Fruit fly (Drosophila melanogaster) whole organism, embryonic: Measurements from ENCODE around the gene CG6236.

Source experiments
- Abd-B ChIP-seq: fragments of 200-800 bp; sonication (Bioruptor generic); optimal IDR thresholded peaks from 2 replicates; lab custom pipeline; 2018; ENCODE audit warnings: missing biosample characterization, mild to moderate bottlenecking, missing genetic modification characterization, moderate library complexity
- Antp ChIP-seq: fragments of 200-800 bp; sonication (Bioruptor generic); optimal IDR thresholded peaks from 3 replicates; lab custom pipeline; 2016; ENCODE audit warnings: missing biosample characterization, missing genetic modification characterization
- CG11247 ChIP-seq: fragments of 200-800 bp; sonication (Bioruptor generic); IDR thresholded peaks from 2 replicates; pipeline ENCODE4 v1.3.6; 2022; ENCODE audit warnings: missing biosample characterization, missing genetic modification characterization
- CG11723 ChIP-seq: fragments of 200-800 bp; sonication (Bioruptor generic); optimal IDR thresholded peaks from 2 replicates; lab custom pipeline; 2017; ENCODE audit warnings: missing biosample characterization, mild to moderate bottlenecking, missing genetic modification characterization
- CG12769 ChIP-seq: fragments of 200-800 bp; sonication (Bioruptor generic); optimal IDR thresholded peaks from 2 replicates; lab custom pipeline; 2019; ENCODE audit warnings: missing biosample characterization, mild to moderate bottlenecking, missing genetic modification characterization, moderate library complexity
- CG13287 ChIP-seq: fragments of 200-800 bp; sonication (Bioruptor generic); IDR thresholded peaks from 2 replicates; pipeline ENCODE4 v1.3.6; 2022; ENCODE audit warnings: missing biosample characterization, missing genetic modification characterization; ENCODE audit not compliant: partially characterized antibody
- CG14667 ChIP-seq: fragments of 200-800 bp; sonication (Bioruptor generic); IDR thresholded peaks from 2 replicates; pipeline ENCODE4 v1.3.6; 2022; ENCODE audit warnings: missing biosample characterization, missing genetic modification characterization
- CG14965 ChIP-seq: fragments of 200-800 bp; sonication (Bioruptor generic); optimal IDR thresholded peaks from 2 replicates; lab custom pipeline; 2016; ENCODE audit warnings: missing biosample characterization, missing genetic modification characterization, borderline replicate concordance
- CG15601 ChIP-seq: fragments of 200-800 bp; sonication (Bioruptor generic); optimal IDR thresholded peaks from 3 replicates; lab custom pipeline; 2019; ENCODE audit warnings: missing biosample characterization, mild to moderate bottlenecking, missing genetic modification characterization, moderate library complexity
- CG17829 ChIP-seq: fragments of 200-800 bp; optimal IDR thresholded peaks from 2 replicates; lab custom pipeline; 2019; ENCODE audit warnings: missing biosample characterization, mild to moderate bottlenecking, missing genetic modification characterization, moderate library complexity
- CG18476 ChIP-seq: fragments of 200-800 bp; sonication (Bioruptor generic); optimal IDR thresholded peaks from 2 replicates; lab custom pipeline; 2016; ENCODE audit warnings: missing biosample characterization, mild to moderate bottlenecking, missing genetic modification characterization
- CG31388 ChIP-seq: fragments of 200-800 bp; sonication (Bioruptor generic); optimal IDR thresholded peaks from 2 replicates; lab custom pipeline; 2016; ENCODE audit warnings: missing biosample characterization, missing genetic modification characterization
- CG33213 ChIP-seq: fragments of 200-800 bp; sonication (Bioruptor generic); optimal IDR thresholded peaks from 3 replicates; lab custom pipeline; 2016; ENCODE audit warnings: missing biosample characterization, missing genetic modification characterization
- CG3838 ChIP-seq: fragments of 200-800 bp; sonication (Bioruptor generic); optimal IDR thresholded peaks from 3 replicates; lab custom pipeline; 2016; ENCODE audit warnings: missing biosample characterization, missing genetic modification characterization
- CG4854 ChIP-seq: fragments of 200-800 bp; sonication (Bioruptor generic); optimal IDR thresholded peaks from 2 replicates; lab custom pipeline; 2016; ENCODE audit warnings: missing biosample characterization, missing genetic modification characterization, inconsistent platforms
- CG6791 ChIP-seq: fragments of 200-800 bp; sonication (Bioruptor generic); IDR thresholded peaks from 3 replicates; pipeline ENCODE4 v1.3.6; 2022; ENCODE audit warnings: missing biosample characterization, missing genetic modification characterization; ENCODE audit not compliant: partially characterized antibody
- CG8944 ChIP-seq: fragments of 200-800 bp; sonication (Bioruptor generic); optimal IDR thresholded peaks from 3 replicates; lab custom pipeline; 2016; ENCODE audit warnings: missing biosample characterization, missing genetic modification characterization
- CG9876 ChIP-seq: fragments of 200-800 bp; sonication (Bioruptor generic); optimal IDR thresholded peaks from 2 replicates; lab custom pipeline; 2016; ENCODE audit warnings: missing biosample characterization, missing genetic modification characterization
- D19A ChIP-seq: fragments of 200-800 bp; optimal IDR thresholded peaks from 3 replicates; lab custom pipeline; 2019; ENCODE audit warnings: missing biosample characterization, mild to moderate bottlenecking, missing genetic modification characterization, moderate library complexity
- Dp ChIP-seq: fragments of 200-800 bp; sonication (Bioruptor generic); optimal IDR thresholded peaks from 2 replicates; lab custom pipeline; 2018; ENCODE audit warnings: missing biosample characterization, mild to moderate bottlenecking, missing genetic modification characterization, moderate library complexity
- H15 ChIP-seq: fragments of 200-800 bp; sonication (Bioruptor generic); IDR thresholded peaks from 3 replicates; pipeline ENCODE4 v1.3.6; 2022; ENCODE audit warnings: missing biosample characterization, missing genetic modification characterization
- Hr51 ChIP-seq, 2 experiments: fragments of 200-800 bp; sonication (Bioruptor generic); optimal IDR thresholded peaks; 2 replicates in 1 of 2; 3 replicates in 1 of 2; lab custom pipeline; 2016 to 2018; ENCODE audit warnings: missing biosample characterization in 2 of 2, missing genetic modification characterization in 2 of 2, mild to moderate bottlenecking in 1 of 2, moderate library complexity in 1 of 2
- Hsf ChIP-seq: fragments of 200-800 bp; sonication (Bioruptor generic); optimal IDR thresholded peaks from 3 replicates; lab custom pipeline; 2016; ENCODE audit warnings: missing biosample characterization, missing genetic modification characterization
- Mes4 ChIP-seq: fragments of 200-800 bp; sonication (Bioruptor generic); optimal IDR thresholded peaks from 2 replicates; lab custom pipeline; 2016; ENCODE audit warnings: missing biosample characterization, missing genetic modification characterization
- Opbp ChIP-seq: fragments of 200-800 bp; sonication (Bioruptor generic); IDR thresholded peaks from 3 replicates; pipeline ENCODE4 v1.3.6; 2022; ENCODE audit warnings: missing biosample characterization, missing genetic modification characterization; ENCODE audit not compliant: partially characterized antibody
- Side ChIP-seq: fragments of 200-800 bp; sonication (Bioruptor generic); optimal IDR thresholded peaks from 2 replicates; lab custom pipeline; 2016; ENCODE audit warnings: missing biosample characterization, missing genetic modification characterization
- Six4 ChIP-seq: fragments of 200-800 bp; sonication (Bioruptor generic); optimal IDR thresholded peaks from 2 replicates; lab custom pipeline; 2016; ENCODE audit warnings: missing biosample characterization, missing genetic modification characterization
- Sry-β ChIP-seq: fragments of 200-800 bp; sonication (Bioruptor generic); optimal IDR thresholded peaks from 2 replicates; lab custom pipeline; 2018; ENCODE audit warnings: missing biosample characterization, mild to moderate bottlenecking, missing genetic modification characterization, moderate library complexity
- Sry-δ ChIP-seq: fragments of 200-800 bp; sonication (Bioruptor generic); optimal IDR thresholded peaks from 2 replicates; lab custom pipeline; 2016; ENCODE audit warnings: missing biosample characterization, missing genetic modification characterization
- TFAM ChIP-seq: fragments of 200-800 bp; sonication (Bioruptor generic); optimal IDR thresholded peaks from 2 replicates; lab custom pipeline; 2017; ENCODE audit warnings: missing biosample characterization, missing genetic modification characterization, inconsistent platforms
- ash1 ChIP-seq: fragments of 200-800 bp; sonication (Bioruptor generic); optimal IDR thresholded peaks from 2 replicates; lab custom pipeline; 2018; ENCODE audit warnings: missing biosample characterization, mild to moderate bottlenecking, missing genetic modification characterization
- ato ChIP-seq: fragments of 200-800 bp; sonication (Bioruptor generic); IDR thresholded peaks from 2 replicates; pipeline ENCODE4 v1.3.6; 2022; ENCODE audit warnings: missing biosample characterization, missing genetic modification characterization; ENCODE audit not compliant: partially characterized antibody
- eyg ChIP-seq: fragments of 200-800 bp; sonication (Bioruptor generic); optimal IDR thresholded peaks from 3 replicates; lab custom pipeline; 2016; ENCODE audit warnings: missing biosample characterization, missing genetic modification characterization
- fu2 ChIP-seq: fragments of 200-800 bp; sonication (Bioruptor generic); optimal IDR thresholded peaks from 2 replicates; lab custom pipeline; 2016; ENCODE audit warnings: missing biosample characterization, missing genetic modification characterization
- gcm ChIP-seq: fragments of 200-800 bp; sonication (Bioruptor generic); optimal IDR thresholded peaks from 2 replicates; lab custom pipeline; 2019; ENCODE audit warnings: missing biosample characterization, mild to moderate bottlenecking, missing genetic modification characterization, moderate library complexity
- mam ChIP-seq: fragments of 200-800 bp; sonication (Bioruptor generic); optimal IDR thresholded peaks from 3 replicates; lab custom pipeline; 2016; ENCODE audit warnings: missing biosample characterization, missing genetic modification characterization
- onecut ChIP-seq: fragments of 200-800 bp; sonication (Bioruptor generic); IDR thresholded peaks from 2 replicates; pipeline ENCODE4 v1.3.6; 2022; ENCODE audit warnings: missing biosample characterization, missing genetic modification characterization
- org-1 ChIP-seq: fragments of 200-800 bp; sonication (Bioruptor generic); optimal IDR thresholded peaks from 2 replicates; lab custom pipeline; 2017; ENCODE audit warnings: missing biosample characterization, missing genetic modification characterization
- otp ChIP-seq: fragments of 200-800 bp; sonication (Bioruptor generic); IDR thresholded peaks from 3 replicates; pipeline ENCODE4, ENCODE4 v1.3.6; 2022; ENCODE audit warnings: missing biosample characterization, missing genetic modification characterization
- pan ChIP-seq, 4 experiments: fragments of >200 bp in 3 of 4; fragments of 200-800 bp in 1 of 4; sonication (Bioruptor generic) in 1 of 4; optimal IDR thresholded peaks in 3 of 4; IDR thresholded peaks in 1 of 4; 2 replicates each; pipeline versions ENCODE4 v1.3.6 to Lab custom; 2017 to 2022; ENCODE audit warnings: missing biosample characterization in 2 of 4, missing genetic modification characterization in 2 of 4, mixed read lengths in 1 of 4
- pb ChIP-seq: fragments of 200-800 bp; sonication (Bioruptor generic); optimal IDR thresholded peaks from 3 replicates; lab custom pipeline; 2016; ENCODE audit warnings: missing biosample characterization, missing genetic modification characterization
- prd ChIP-seq, 3 experiments: fragments of >200 bp in 2 of 3; fragments of 200-800 bp in 1 of 3; sonication (Bioruptor generic) in 1 of 3; optimal IDR thresholded peaks in 2 of 3; IDR thresholded peaks in 1 of 3; 2 replicates in 2 of 3; 3 replicates in 1 of 3; pipeline versions ENCODE4 v1.3.6 to Lab custom; 2017 to 2022; ENCODE audit warnings: missing biosample characterization in 1 of 3, missing genetic modification characterization in 1 of 3
- row ChIP-seq: fragments of 200-800 bp; sonication (Bioruptor generic); IDR thresholded peaks from 3 replicates; pipeline ENCODE4 v1.3.6; 2022; ENCODE audit warnings: missing biosample characterization, missing genetic modification characterization
- sisA ChIP-seq: fragments of 200-800 bp; sonication (Bioruptor generic); IDR thresholded peaks from 2 replicates; pipeline ENCODE4 v1.3.6; 2022; ENCODE audit warnings: missing biosample characterization, missing genetic modification characterization
- tgo ChIP-seq: fragments of 200-800 bp; sonication (Bioruptor generic); IDR thresholded peaks from 3 replicates; pipeline ENCODE4 v1.3.6; 2022; ENCODE audit warnings: missing biosample characterization, missing genetic modification characterization
- tna ChIP-seq: fragments of 200-800 bp; sonication (Bioruptor generic); IDR thresholded peaks from 2 replicates; pipeline ENCODE4 v1.3.6; 2022; ENCODE audit warnings: missing biosample characterization, missing genetic modification characterization; ENCODE audit not compliant: partially characterized antibody
- twi ChIP-seq: fragments of 200-800 bp; optimal IDR thresholded peaks from 2 replicates; lab custom pipeline; 2019; ENCODE audit warnings: missing biosample characterization, mild to moderate bottlenecking, missing genetic modification characterization, moderate library complexity
- unc-4 ChIP-seq: fragments of 200-800 bp; sonication (Bioruptor generic); IDR thresholded peaks from 2 replicates; pipeline ENCODE4 v1.3.6; 2022; ENCODE audit warnings: missing biosample characterization, missing genetic modification characterization; ENCODE audit not compliant: partially characterized antibody

Gene CG6236

DNA sequence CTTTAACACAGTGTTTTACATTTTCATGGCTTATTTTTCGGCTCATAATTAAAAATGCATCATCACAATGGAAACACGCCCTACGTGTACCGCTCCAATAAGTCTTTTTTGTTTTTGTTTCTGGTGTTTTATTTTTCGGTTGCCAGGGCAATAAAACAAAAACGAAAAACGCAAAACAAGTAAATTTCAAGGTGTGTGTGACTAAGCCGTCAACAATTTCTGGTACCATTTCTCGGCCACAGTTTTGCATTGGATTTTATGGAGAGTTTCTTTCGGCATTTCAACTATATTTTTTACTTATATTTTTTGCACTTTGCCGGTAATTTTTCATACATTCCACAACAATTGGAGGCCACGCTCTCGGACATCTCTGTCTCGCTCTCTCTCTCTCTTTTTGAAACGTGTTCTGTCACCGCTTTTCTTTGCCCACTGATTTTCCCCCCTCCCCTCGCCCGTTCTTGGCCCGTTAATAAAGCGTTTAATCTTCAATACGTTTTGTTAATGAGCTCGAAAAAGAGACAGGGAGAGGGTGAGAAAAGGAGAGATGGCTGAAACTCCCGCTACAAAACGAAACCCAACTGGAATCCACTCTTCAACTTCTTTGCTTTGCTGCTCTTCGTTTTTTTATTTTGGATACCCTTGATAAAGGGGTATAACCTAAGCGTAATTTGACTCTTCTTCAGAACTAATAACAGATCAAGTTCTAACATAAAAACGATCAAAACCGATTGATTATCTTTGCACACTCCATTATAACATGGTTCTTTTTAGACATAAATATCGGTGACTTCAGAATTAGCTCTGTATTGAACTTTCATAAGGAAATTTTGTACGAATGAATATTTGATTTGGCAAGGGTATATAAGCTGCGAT is 34.8 kb downstream of the CG6236 start (continued):
- TF ChIP-seq Antp (no peak), otp (no peak), org-1 (GFP tag; lab: Kevin White, UChicago) (no peak), tgo (GFP tag; lab: Robert Waterston, UW) (no peak), CG8944 (GFP tag; lab: Kevin White, UChicago) (no peak), Hsf (no peak), D19A (tag; lab: Kevin White, UChicago) (peak; percentile 84), CG33213 (GFP tag; lab: Kevin White, UChicago) (no peak), Hr51 (GFP tag; optimal IDR thresholded peaks at IDR 0.05; lab: Kevin White, UChicago) (peak in 1 of 2 experiments; percentile 18), row (GFP tag; lab: Robert Waterston, UW) (peak; percentile 44; the same call in 1 of the 3 replicates), sisA (GFP tag; lab: Robert Waterston, UW) (no peak), unc-4 (GFP tag; lab: Robert Waterston, UW) (no peak), CG4854 (no peak), CG18476 (GFP tag; lab: Kevin White, UChicago) (no peak), CG17829 (tag; lab: Kevin White, UChicago) (no peak), twi (tag; lab: Kevin White, UChicago) (no peak), mam (no peak), CG31388 (no peak), CG14965 (GFP tag; lab: Kevin White, UChicago) (no peak), Sry-δ (GFP tag; lab: Kevin White, UChicago) (no peak), eyg (GFP tag; lab: Kevin White, UChicago) (no peak), Mes4 (GFP tag; lab: Kevin White, UChicago) (no peak), Dp (GFP tag; lab: Kevin White, UChicago) (no peak), H15 (GFP tag; lab: Robert Waterston, UW) (no peak), TFAM (no peak), CG6791 (no peak), CG11247 (GFP tag; lab: Robert Waterston, UW) (no peak), CG11723 (GFP tag; lab: Kevin White, UChicago) (no peak), pan (optimal IDR thresholded peaks at IDR 0.05; lab: Kevin White, UChicago) (no peak), pan (GFP tag; optimal IDR thresholded peaks at IDR 0.05 in 1 of 2, IDR thresholded peaks at IDR 0.05 in 1 of 2) (no peak), CG14667 (GFP tag; lab: Robert Waterston, UW) (no peak), ash1 (no peak), tna (GFP tag; lab: Robert Waterston, UW) (no peak), ato (GFP tag; lab: Robert Waterston, UW) (no peak), Six4 (GFP tag; lab: Kevin White, UChicago) (no peak), gcm (GFP tag; lab: Kevin White, UChicago) (no peak), CG12769 (tag; lab: Kevin White, UChicago) (no peak), Abd-B (GFP tag; lab: Kevin White, UChicago) (no peak), CG3838 (GFP tag; lab: Kevin White, UChicago) (no peak), Opbp (no peak), CG13287 (no peak), fu2 (no peak), prd (optimal IDR thresholded peaks at IDR 0.05; lab: Kevin White, UChicago) (no peak), prd (GFP tag; IDR thresholded peaks at IDR 0.05; lab: Robert Waterston, UW) (no peak), onecut (GFP tag; lab: Robert Waterston, UW) (no peak), CG15601 (tag; lab: Kevin White, UChicago) (no peak), pb (GFP tag; lab: Kevin White, UChicago) (no peak), Sry-β (GFP tag; lab: Kevin White, UChicago) (no peak), Side (GFP tag; lab: Kevin White, UChicago) (no peak), CG9876 (GFP tag; lab: Kevin White, UChicago) (no peak)
